Worm (Caenorhabditis elegans) whole organism, mixed stage, embryonic: Measurements from ENCODE around the gene zip-11.
"Not testable (repeated sequence)": the region's sequence is repeated elsewhere in the genome, so short reads cannot be mapped to it uniquely, and the experiment has no call there.

Source experiments
- M03D4.4 ChIP-seq: sonication (generic microtip); optimal IDR thresholded peaks from 2 replicates; lab custom pipeline; 2017; ENCODE audit warnings: mild to moderate bottlenecking, missing genetic modification characterization, missing compliant biosample characterization
- bed-3 ChIP-seq: fragments of 200-800 bp; sonication (Bioruptor generic); optimal IDR thresholded peaks from 3 replicates; lab custom pipeline; 2018; ENCODE audit warnings: mild to moderate bottlenecking, missing genetic modification characterization, moderate library complexity, missing compliant biosample characterization
- ceh-43 ChIP-seq: fragments of 200-800 bp; sonication (Bioruptor generic); optimal IDR thresholded peaks from 2 replicates; lab custom pipeline; 2018; ENCODE audit warnings: mild to moderate bottlenecking, missing genetic modification characterization, moderate library complexity, missing compliant biosample characterization
- ceh-83 ChIP-seq: fragments of 200-800 bp; sonication (Bioruptor generic); optimal IDR thresholded peaks from 2 replicates; lab custom pipeline; 2018; ENCODE audit warnings: mild to moderate bottlenecking, missing genetic modification characterization, missing compliant biosample characterization
- ces-1 ChIP-seq: fragments of 150-350 bp; optimal IDR thresholded peaks from 2 replicates; lab custom pipeline; 2014; ENCODE audit warnings: missing biosample characterization, missing genetic modification reagents, missing genetic modification characterization
- drap-1 ChIP-seq: fragments of 200-800 bp; sonication (Bioruptor generic); optimal IDR thresholded peaks from 3 replicates; lab custom pipeline; 2018; ENCODE audit warnings: mild to moderate bottlenecking, missing genetic modification characterization, missing compliant biosample characterization
- elt-1 ChIP-seq: sonication (generic microtip); optimal IDR thresholded peaks from 2 replicates; lab custom pipeline; 2017; ENCODE audit warnings: missing genetic modification characterization, mild to moderate bottlenecking, missing compliant biosample characterization, antibody characterized with exemption, moderate library complexity, borderline replicate concordance; ENCODE audit not compliant: insufficient read depth
- elt-3 ChIP-seq: fragments of 150-350 bp; optimal IDR thresholded peaks from 2 replicates; lab custom pipeline; 2014; ENCODE audit warnings: missing biosample characterization, missing genetic modification characterization
- flh-1 ChIP-seq: fragments of 200-800 bp; sonication (Bioruptor generic); optimal IDR thresholded peaks from 2 replicates; lab custom pipeline; 2018; ENCODE audit warnings: mild to moderate bottlenecking, missing genetic modification characterization, moderate library complexity, missing compliant biosample characterization
- hlh-1 ChIP-seq: fragments of 150-350 bp; optimal IDR thresholded peaks from 2 replicates; lab custom pipeline; 2014; ENCODE audit warnings: missing biosample characterization, missing genetic modification reagents, missing genetic modification characterization
- lin-13 ChIP-seq: fragments of 150-350 bp; optimal IDR thresholded peaks from 2 replicates; lab custom pipeline; 2014; ENCODE audit warnings: missing biosample characterization, missing genetic modification characterization
- lsy-2 ChIP-seq: fragments of 150-350 bp; optimal IDR thresholded peaks from 2 replicates; lab custom pipeline; 2014; ENCODE audit warnings: missing biosample characterization, missing genetic modification characterization
- mab-5 ChIP-seq: fragments of 150-350 bp; optimal IDR thresholded peaks from 2 replicates; lab custom pipeline; 2014; ENCODE audit warnings: missing biosample characterization, missing genetic modification characterization
- mep-1 ChIP-seq: fragments of 150-350 bp; optimal IDR thresholded peaks from 2 replicates; lab custom pipeline; 2017; ENCODE audit warnings: missing biosample characterization, missing genetic modification reagents, missing genetic modification characterization, inconsistent platforms
- mls-2 ChIP-seq: sonication (generic microtip); optimal IDR thresholded peaks from 2 replicates; lab custom pipeline; 2016; ENCODE audit warnings: mild to moderate bottlenecking, missing genetic modification characterization, moderate library complexity, missing compliant biosample characterization
- nhr-12 ChIP-seq: fragments of 150-350 bp; optimal IDR thresholded peaks from 2 replicates; lab custom pipeline; 2014; ENCODE audit warnings: missing biosample characterization, missing genetic modification characterization
- nhr-237 ChIP-seq: fragments of 150-350 bp; optimal IDR thresholded peaks from 2 replicates; lab custom pipeline; 2014; ENCODE audit warnings: missing biosample characterization, missing genetic modification characterization
- nhr-76 ChIP-seq: sonication (generic microtip); optimal IDR thresholded peaks from 2 replicates; lab custom pipeline; 2017; ENCODE audit warnings: missing biosample characterization, missing genetic modification characterization
- pha-4 ChIP-seq: fragments of 150-350 bp; optimal IDR thresholded peaks from 2 replicates; lab custom pipeline; 2018; ENCODE audit warnings: missing biosample characterization, missing genetic modification reagents, missing genetic modification characterization
- sem-2 ChIP-seq: fragments of 200-800 bp; sonication (Bioruptor generic); optimal IDR thresholded peaks from 2 replicates; lab custom pipeline; 2018; ENCODE audit warnings: mild to moderate bottlenecking, missing genetic modification characterization, missing compliant biosample characterization
- snpc-4 ChIP-seq: fragments of 150-350 bp; optimal IDR thresholded peaks from 2 replicates; lab custom pipeline; 2014; ENCODE audit warnings: missing biosample characterization, missing genetic modification characterization
- unc-39 ChIP-seq: fragments of 150-350 bp; optimal IDR thresholded peaks from 2 replicates; lab custom pipeline; 2014; ENCODE audit warnings: missing biosample characterization, missing genetic modification characterization
- unc-62 ChIP-seq: fragments of 150-350 bp; optimal IDR thresholded peaks from 2 replicates; lab custom pipeline; 2014; ENCODE audit warnings: missing biosample characterization, missing genetic modification reagents, missing genetic modification characterization
- zip-8 ChIP-seq: fragments of 150-350 bp; optimal IDR thresholded peaks from 2 replicates; lab custom pipeline; 2014; ENCODE audit warnings: missing biosample characterization, missing genetic modification characterization
- ztf-11 ChIP-seq: fragments of 150-350 bp; optimal IDR thresholded peaks from 2 replicates; lab custom pipeline; 2014; ENCODE audit warnings: missing biosample characterization, missing genetic modification characterization

zip-11 gene

DNA sequence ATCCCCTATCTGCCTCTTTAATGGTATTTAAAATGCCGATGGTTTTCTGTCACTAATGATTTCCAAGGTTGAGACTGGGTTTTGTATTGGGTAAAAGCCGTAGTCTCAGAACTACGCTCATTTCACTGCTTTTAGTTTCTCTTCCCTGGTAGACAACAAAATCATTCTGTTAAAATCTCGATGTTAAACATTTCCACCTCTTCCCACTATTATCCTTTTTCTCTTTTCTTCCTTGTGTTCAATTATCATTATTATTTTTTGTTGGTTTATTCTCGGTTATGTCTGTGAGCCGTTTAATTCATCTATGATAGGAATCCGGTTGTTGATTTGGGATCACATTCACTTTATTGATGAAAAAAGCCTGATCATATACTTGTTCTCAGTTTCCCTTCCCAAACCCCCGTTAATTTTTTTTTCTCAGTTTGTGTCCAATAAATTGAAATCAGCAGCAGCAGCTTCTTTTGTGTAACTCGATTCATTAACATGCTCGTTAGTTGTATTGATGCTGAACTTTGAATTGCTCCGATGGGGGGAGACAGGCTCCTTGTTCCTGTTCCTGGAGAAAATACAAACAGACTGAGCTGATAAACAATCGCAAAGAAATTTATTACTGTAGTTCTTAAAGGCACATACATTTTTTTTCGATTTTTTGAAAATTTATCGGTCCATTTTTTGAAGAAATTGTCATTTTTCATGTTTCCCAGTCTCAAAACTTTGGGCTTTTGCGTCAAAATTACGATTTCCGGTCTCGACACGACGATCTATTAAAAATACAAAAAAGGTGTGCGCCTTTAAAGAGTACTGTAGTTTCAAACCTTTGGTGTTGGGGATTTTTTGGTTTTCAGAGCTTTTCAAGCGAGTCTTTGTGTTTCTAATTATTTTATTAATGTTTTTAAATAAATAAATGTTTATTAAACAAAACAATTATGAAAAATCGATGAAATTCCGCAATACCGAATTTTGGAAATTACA, 14.2 kb upstream of the zip-11 start:
- no peak for TF ChIP-seq mab-5 (tag; lab: Kevin White, UChicago)
- TF ChIP-seq hlh-1 (tag; lab: Kevin White, UChicago), result no peak
- no peak for TF ChIP-seq ceh-83 (GFP tag; lab: Kevin White, UChicago)
- no peak for TF ChIP-seq pha-4 (tag; lab: Kevin White, UChicago)
- no peak for TF ChIP-seq nhr-237 (tag; lab: Kevin White, UChicago)
- no peak for TF ChIP-seq lin-13 (tag; lab: Kevin White, UChicago)
- no peak for TF ChIP-seq elt-1 (tag; lab: Kevin White, UChicago)
- no peak for TF ChIP-seq elt-3 (tag; lab: Kevin White, UChicago)
- no peak for TF ChIP-seq ces-1 (GFP tag; lab: Kevin White, UChicago)
- no peak for TF ChIP-seq zip-8 (tag; lab: Kevin White, UChicago)
- TF ChIP-seq drap-1, result no peak

DNA sequence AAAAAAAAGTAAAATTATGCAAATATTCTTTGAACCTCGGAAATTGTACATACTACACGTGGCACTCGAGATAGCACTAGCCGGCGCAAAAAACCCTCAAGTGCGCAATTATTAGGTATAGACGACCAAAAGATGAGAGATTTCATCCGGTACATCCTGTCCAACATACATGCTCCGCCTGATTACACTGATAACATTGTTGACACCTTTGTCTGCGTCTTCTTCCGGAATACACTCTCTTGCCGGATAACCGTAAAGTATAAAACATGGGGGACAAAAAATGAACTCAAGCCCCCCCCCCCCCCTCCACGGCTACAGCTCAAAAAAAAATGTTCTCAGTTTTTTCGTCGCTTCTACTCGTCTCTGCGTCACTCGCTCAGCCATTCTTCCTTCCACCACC, 12.8 kb upstream of the zip-11 start, which contains the start of gene W08E12.6:
Gene W08E12.6 (plus strand): TSS at position 301 of the 400 bp plus-strand sequence.
- TF ChIP-seq unc-39 (tag; lab: Kevin White, UChicago) (no peak), snpc-4 (tag; lab: Kevin White, UChicago) (no peak), lsy-2 (tag; lab: Kevin White, UChicago) (no peak), pha-4 (tag; lab: Kevin White, UChicago) (no peak), nhr-12 (tag; lab: Kevin White, UChicago) (no peak), elt-1 (tag; lab: Kevin White, UChicago) (no peak), lin-13 (tag; lab: Kevin White, UChicago) (no peak), nhr-76 (tag; lab: Kevin White, UChicago) (no peak), ztf-11 (tag; lab: Kevin White, UChicago) (no peak), mls-2 (tag; lab: Kevin White, UChicago) (no peak), bed-3 (GFP tag; lab: Kevin White, UChicago) (no peak), ceh-43 (GFP tag; lab: Kevin White, UChicago) (no peak), mep-1 (tag; lab: Kevin White, UChicago) (no peak), drap-1 (no peak), M03D4.4 (no peak), flh-1 (GFP tag; lab: Kevin White, UChicago) (no peak), sem-2 (no peak)
- TF ChIP-seq, all 35 proteins: peak for 0

DNA sequence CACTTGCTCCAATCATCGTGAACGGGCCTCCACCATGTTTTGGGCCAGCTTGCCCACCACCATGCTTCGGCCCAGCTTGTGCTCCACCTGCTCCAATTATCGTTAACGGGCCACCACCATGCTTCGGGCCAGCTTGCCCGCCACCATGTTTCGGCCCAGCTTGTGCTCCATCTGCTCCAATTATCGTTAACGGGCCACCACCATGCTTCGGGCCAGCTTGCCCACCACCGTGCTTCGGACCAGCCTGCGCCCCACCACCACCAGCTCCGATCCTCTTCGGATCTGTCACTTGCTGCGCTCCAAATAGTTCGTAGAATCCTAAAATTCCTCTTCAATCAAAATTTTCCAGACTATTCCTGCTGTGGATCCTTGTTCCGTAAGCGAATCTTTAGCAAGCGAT, 11.8 kb upstream of the zip-11 start:
- TF ChIP-seq ceh-83 (GFP tag; lab: Kevin White, UChicago) (peak; percentile 46), sem-2 (no peak)

DNA sequence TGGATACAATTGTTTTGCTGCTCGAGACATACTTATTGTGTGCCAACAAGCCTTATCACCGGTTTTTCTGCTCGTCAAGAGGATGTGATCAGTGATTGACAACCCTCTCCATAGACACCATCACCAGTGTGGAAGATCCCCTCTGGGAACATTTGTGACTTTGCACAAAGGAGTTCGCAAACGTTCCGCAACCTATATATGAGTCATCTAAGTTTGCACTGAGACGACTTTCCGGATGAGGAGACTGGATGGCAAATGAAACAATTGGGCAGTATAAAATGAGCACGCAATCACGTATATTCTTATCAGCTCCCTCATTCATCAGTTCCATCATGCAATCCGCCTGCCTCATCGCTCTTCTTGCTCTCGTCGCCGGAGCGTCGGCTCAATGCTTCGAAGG, 10.6 kb upstream of the zip-11 start, which contains the start of gene W08E12.5:
Gene W08E12.5 (plus strand): TSS at position 301 of the 400 bp plus-strand sequence.
- TF ChIP-seq ces-1 (GFP tag; lab: Kevin White, UChicago), result no peak
- no peak for TF ChIP-seq pha-4 (tag; lab: Kevin White, UChicago)
- TF ChIP-seq bed-3 (GFP tag; lab: Kevin White, UChicago), result no peak
- TF ChIP-seq zip-8 (tag; lab: Kevin White, UChicago), result no peak
- no peak for TF ChIP-seq mab-5 (tag; lab: Kevin White, UChicago)
- no peak for TF ChIP-seq nhr-76 (tag; lab: Kevin White, UChicago)
- TF ChIP-seq lin-13 (tag; lab: Kevin White, UChicago), result no peak

DNA sequence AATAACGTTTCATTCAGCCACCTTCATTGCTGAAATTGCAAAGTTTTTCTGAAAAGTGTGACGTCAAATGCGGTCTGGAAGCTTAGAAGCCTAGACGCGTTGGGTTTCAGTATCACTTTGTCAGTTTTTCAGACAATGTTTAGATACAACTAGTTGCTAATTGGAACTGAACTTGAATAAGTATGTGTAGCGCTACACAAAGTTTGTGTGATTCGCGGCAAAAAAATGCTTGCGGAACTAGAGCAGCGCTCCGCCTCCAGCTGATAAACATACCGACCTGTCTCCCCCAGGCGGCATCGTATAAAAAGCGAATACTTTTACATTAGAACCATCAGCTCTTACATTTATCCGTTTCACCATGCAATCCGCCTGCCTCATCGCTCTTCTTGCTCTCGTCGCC, 9.0 kb upstream of the zip-11 start, which contains the start of gene W08E12.4:
Gene W08E12.4 (plus strand): TSS at position 301 of the 400 bp plus-strand sequence.
- not testable (repeated sequence) for TF ChIP-seq elt-3 (tag; lab: Kevin White, UChicago); zip-8 (tag; lab: Kevin White, UChicago); unc-62 (GFP tag; lab: Kevin White, UChicago)

DNA sequence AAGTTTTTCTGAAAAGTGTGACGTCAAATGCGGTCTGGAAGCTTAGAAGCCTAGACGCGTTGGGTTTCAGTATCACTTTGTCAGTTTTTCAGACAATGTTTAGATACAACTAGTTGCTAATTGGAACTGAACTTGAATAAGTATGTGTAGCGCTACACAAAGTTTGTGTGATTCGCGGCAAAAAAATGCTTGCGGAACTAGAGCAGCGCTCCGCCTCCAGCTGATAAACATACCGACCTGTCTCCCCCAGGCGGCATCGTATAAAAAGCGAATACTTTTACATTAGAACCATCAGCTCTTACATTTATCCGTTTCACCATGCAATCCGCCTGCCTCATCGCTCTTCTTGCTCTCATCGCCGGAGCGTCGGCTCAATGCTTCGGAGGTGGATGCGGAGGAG, 7.4 kb upstream of the zip-11 start, which contains the start of gene idpp-12:
Gene idpp-12 (plus strand): TSS at position 301 of the 400 bp plus-strand sequence.
- TF ChIP-seq M03D4.4; ceh-83 (GFP tag; lab: Kevin White, UChicago); unc-62 (GFP tag; lab: Kevin White, UChicago): not testable (repeated sequence)
